Worm (Caenorhabditis elegans) whole organism, late embryonic: ENCODE data around the gene T19C3.2.

Source experiments
- C08G9.2 ChIP-seq: sonication (generic microtip); optimal IDR thresholded peaks from 2 replicates; lab custom pipeline; 2016; ENCODE audit warnings: mild to moderate bottlenecking, missing genetic modification characterization, moderate library complexity, missing compliant biosample characterization
- C38D4.7 ChIP-seq: fragments of 200-800 bp; sonication (Bioruptor generic); optimal IDR thresholded peaks from 2 replicates; lab custom pipeline; 2018; ENCODE audit warnings: mild to moderate bottlenecking, missing genetic modification characterization, moderate library complexity, missing compliant biosample characterization
- K02D7.2 ChIP-seq: sonication (generic microtip); optimal IDR thresholded peaks from 2 replicates; lab custom pipeline; 2017; ENCODE audit warnings: mild to moderate bottlenecking, missing genetic modification characterization, missing compliant biosample characterization
- K09A11.1 ChIP-seq: sonication (generic microtip); optimal IDR thresholded peaks from 2 replicates; lab custom pipeline; 2017; ENCODE audit warnings: antibody characterized with exemption, mild to moderate bottlenecking, missing genetic modification characterization, missing compliant biosample characterization; ENCODE audit not compliant: insufficient read depth
- T23F11.4 ChIP-seq: fragments of 200-800 bp; sonication (Bioruptor generic); optimal IDR thresholded peaks from 2 replicates; lab custom pipeline; 2018; ENCODE audit warnings: mild to moderate bottlenecking, missing genetic modification characterization, missing compliant biosample characterization
- Y22D7AL.16 ChIP-seq: sonication (generic microtip); optimal IDR thresholded peaks from 2 replicates; lab custom pipeline; 2016; ENCODE audit warnings: missing genetic modification characterization, missing compliant biosample characterization
- ama-1 ChIP-seq: fragments of 150-350 bp; optimal IDR thresholded peaks from 2 replicates; lab custom pipeline; 2014
- ceh-18 ChIP-seq: sonication (generic microtip); optimal IDR thresholded peaks from 2 replicates; lab custom pipeline; 2016; ENCODE audit warnings: missing genetic modification characterization, missing compliant biosample characterization
- ceh-24 ChIP-seq: sonication (generic microtip); optimal IDR thresholded peaks from 2 replicates; lab custom pipeline; 2016; ENCODE audit warnings: mild to moderate bottlenecking, missing genetic modification characterization, missing compliant biosample characterization
- ceh-30 ChIP-seq: fragments of 150-350 bp; optimal IDR thresholded peaks from 2 replicates; lab custom pipeline; 2014; ENCODE audit warnings: missing biosample characterization, missing genetic modification characterization
- ceh-31 ChIP-seq: sonication (generic microtip); optimal IDR thresholded peaks from 2 replicates; lab custom pipeline; 2016; ENCODE audit warnings: missing genetic modification characterization, missing compliant biosample characterization
- ceh-34 ChIP-seq: sonication (generic microtip); optimal IDR thresholded peaks from 2 replicates; lab custom pipeline; 2016; ENCODE audit warnings: mild to moderate bottlenecking, missing genetic modification characterization, missing compliant biosample characterization
- ceh-45 ChIP-seq: fragments of 200-800 bp; sonication (Bioruptor generic); IDR thresholded peaks from 2 replicates; pipeline ENCODE4 v1.3.6; 2022; ENCODE audit warnings: missing genetic modification reagents, missing genetic modification characterization, missing compliant biosample characterization
- ceh-48 ChIP-seq: sonication (generic microtip); optimal IDR thresholded peaks from 2 replicates; lab custom pipeline; 2016; ENCODE audit warnings: missing genetic modification characterization, inconsistent platforms, missing compliant biosample characterization
- ceh-6 ChIP-seq: fragments of 200-800 bp; sonication (Bioruptor generic); optimal IDR thresholded peaks from 2 replicates; lab custom pipeline; 2018; ENCODE audit warnings: mild to moderate bottlenecking, missing genetic modification characterization, missing compliant biosample characterization
- ceh-9 ChIP-seq: sonication (generic microtip); optimal IDR thresholded peaks from 2 replicates; lab custom pipeline; 2016; ENCODE audit warnings: mild to moderate bottlenecking, missing genetic modification characterization, inconsistent platforms, missing compliant biosample characterization
- che-1 ChIP-seq: sonication (generic microtip); optimal IDR thresholded peaks from 2 replicates; lab custom pipeline; 2016; ENCODE audit warnings: mild to moderate bottlenecking, missing genetic modification characterization, missing compliant biosample characterization
- dmd-4 ChIP-seq: sonication (generic microtip); optimal IDR thresholded peaks from 2 replicates; lab custom pipeline; 2016; ENCODE audit warnings: borderline replicate concordance, missing genetic modification characterization, missing compliant biosample characterization
- dve-1 ChIP-seq: sonication (generic microtip); optimal IDR thresholded peaks from 2 replicates; lab custom pipeline; 2017; ENCODE audit warnings: antibody characterized with exemption, mild to moderate bottlenecking, missing genetic modification characterization, missing compliant biosample characterization
- elt-2 ChIP-seq: sonication (generic microtip); optimal IDR thresholded peaks from 2 replicates; lab custom pipeline; 2016; ENCODE audit warnings: missing genetic modification reagents, missing genetic modification characterization, missing compliant biosample characterization
- elt-4 ChIP-seq: sonication (generic microtip); optimal IDR thresholded peaks from 2 replicates; lab custom pipeline; 2016; ENCODE audit warnings: missing genetic modification characterization, missing compliant biosample characterization
- ets-4 ChIP-seq: sonication (generic microtip); optimal IDR thresholded peaks from 2 replicates; lab custom pipeline; 2016; ENCODE audit warnings: missing genetic modification characterization, missing compliant biosample characterization
- eyg-1 ChIP-seq: sonication (generic microtip); optimal IDR thresholded peaks from 2 replicates; lab custom pipeline; 2016; ENCODE audit warnings: missing genotype, missing genetic modification characterization, missing compliant biosample characterization
- fax-1 ChIP-seq: sonication (generic microtip); optimal IDR thresholded peaks from 2 replicates; lab custom pipeline; 2016; ENCODE audit warnings: missing genotype, missing genetic modification characterization, missing compliant biosample characterization
- gmeb-2 ChIP-seq: sonication (generic microtip); optimal IDR thresholded peaks from 2 replicates; lab custom pipeline; 2016; ENCODE audit warnings: missing genetic modification characterization, inconsistent platforms, missing compliant biosample characterization
- hlh-15 ChIP-seq: sonication (generic microtip); optimal IDR thresholded peaks from 2 replicates; lab custom pipeline; 2016; ENCODE audit warnings: missing genetic modification characterization, missing compliant biosample characterization
- hlh-30 ChIP-seq: sonication (generic microtip); optimal IDR thresholded peaks from 2 replicates; lab custom pipeline; 2017; ENCODE audit warnings: antibody characterized with exemption, missing genetic modification characterization, missing compliant biosample characterization; ENCODE audit not compliant: insufficient read depth
- lim-6 ChIP-seq: sonication (generic microtip); optimal IDR thresholded peaks from 2 replicates; lab custom pipeline; 2016; ENCODE audit warnings: missing genetic modification characterization, missing compliant biosample characterization
- lin-11 ChIP-seq: fragments of 200-800 bp; sonication (Bioruptor generic); optimal IDR thresholded peaks from 2 replicates; lab custom pipeline; 2018; ENCODE audit warnings: mild to moderate bottlenecking, missing genetic modification characterization, missing compliant biosample characterization
- madf-2 ChIP-seq: sonication (generic microtip); optimal IDR thresholded peaks from 2 replicates; lab custom pipeline; 2017; ENCODE audit warnings: missing genetic modification characterization, missing compliant biosample characterization
- mec-3 ChIP-seq: sonication (generic microtip); optimal IDR thresholded peaks from 2 replicates; lab custom pipeline; 2016; ENCODE audit warnings: borderline replicate concordance, missing genetic modification characterization, missing compliant biosample characterization
- nfya-1 ChIP-seq: sonication (generic microtip); optimal IDR thresholded peaks from 2 replicates; lab custom pipeline; 2017; ENCODE audit warnings: missing genetic modification characterization, mild to moderate bottlenecking, missing compliant biosample characterization, antibody characterized with exemption, moderate library complexity
- nhr-11 ChIP-seq: fragments of 150-350 bp; optimal IDR thresholded peaks from 2 replicates; lab custom pipeline; 2014; ENCODE audit warnings: missing biosample characterization, missing genetic modification characterization
- npax-4 ChIP-seq: sonication (generic microtip); optimal IDR thresholded peaks from 2 replicates; lab custom pipeline; 2016; ENCODE audit warnings: missing genetic modification characterization, missing compliant biosample characterization
- odd-2 ChIP-seq: sonication (generic microtip); optimal IDR thresholded peaks from 2 replicates; lab custom pipeline; 2017; ENCODE audit warnings: antibody characterized with exemption, mild to moderate bottlenecking, missing genetic modification characterization, missing compliant biosample characterization
- pat-9 ChIP-seq: fragments of 200-800 bp; sonication (Bioruptor generic); optimal IDR thresholded peaks from 2 replicates; lab custom pipeline; 2018; ENCODE audit warnings: mild to moderate bottlenecking, missing genetic modification characterization, moderate library complexity, missing compliant biosample characterization
- pha-4 ChIP-seq: fragments of 150-350 bp; optimal IDR thresholded peaks from 2 replicates; lab custom pipeline; 2018; ENCODE audit warnings: missing biosample characterization, missing genetic modification reagents, missing genetic modification characterization
- pqm-1 ChIP-seq: sonication (generic microtip); optimal IDR thresholded peaks from 2 replicates; lab custom pipeline; 2016; ENCODE audit warnings: missing genetic modification characterization, missing compliant biosample characterization
- ref-2 ChIP-seq: sonication (generic microtip); optimal IDR thresholded peaks from 2 replicates; lab custom pipeline; 2016; ENCODE audit warnings: missing genetic modification characterization, missing compliant biosample characterization
- rnt-1 ChIP-seq: sonication (generic microtip); optimal IDR thresholded peaks from 2 replicates; lab custom pipeline; 2016; ENCODE audit warnings: missing genetic modification characterization, missing compliant biosample characterization
- sdc-2 ChIP-seq: sonication (generic microtip); optimal IDR thresholded peaks from 2 replicates; lab custom pipeline; 2016; ENCODE audit warnings: missing genotype, missing genetic modification characterization, missing compliant biosample characterization
- sox-2 ChIP-seq: fragments of 200-800 bp; sonication (Bioruptor generic); IDR thresholded peaks from 2 replicates; pipeline ENCODE4 v1.3.6; 2022; ENCODE audit warnings: missing genetic modification reagents, missing genetic modification characterization, missing compliant biosample characterization
- sox-4 ChIP-seq: sonication (generic microtip); optimal IDR thresholded peaks from 2 replicates; lab custom pipeline; 2017; ENCODE audit warnings: mild to moderate bottlenecking, missing genetic modification characterization, inconsistent platforms, missing compliant biosample characterization
- tbx-2 ChIP-seq: sonication (generic microtip); optimal IDR thresholded peaks from 2 replicates; lab custom pipeline; 2016; ENCODE audit warnings: missing genetic modification characterization, missing compliant biosample characterization
- ttx-3 ChIP-seq: sonication (generic microtip); optimal IDR thresholded peaks from 2 replicates; lab custom pipeline; 2016; ENCODE audit warnings: missing genetic modification reagents, missing genetic modification characterization, missing compliant biosample characterization
- unc-42 ChIP-seq: sonication (generic microtip); optimal IDR thresholded peaks from 2 replicates; lab custom pipeline; 2016; ENCODE audit warnings: missing genotype, missing genetic modification characterization, missing compliant biosample characterization
- unc-86 ChIP-seq: sonication (generic microtip); optimal IDR thresholded peaks from 2 replicates; lab custom pipeline; 2016; ENCODE audit warnings: missing genetic modification characterization, missing compliant biosample characterization
- zip-5 ChIP-seq: sonication (generic microtip); optimal IDR thresholded peaks from 2 replicates; lab custom pipeline; 2016; ENCODE audit warnings: missing genetic modification characterization, missing compliant biosample characterization
- ztf-16 ChIP-seq: sonication (generic microtip); optimal IDR thresholded peaks from 2 replicates; lab custom pipeline; 2017; ENCODE audit warnings: missing genetic modification characterization, missing compliant biosample characterization

Gene T19C3.2

ce11 chrIII:598687-599086 is 18.7 kb downstream of the T19C3.2 start, which contains the start of gene Y55B1AR.2:
Gene Y55B1AR.2, minus strand, starts transcription at chrIII:598787.
- TF ChIP-seq sox-2 (GFP tag; lab: Robert Waterston, UW): no peak
- TF ChIP-seq madf-2 (tag; lab: Kevin White, UChicago): no peak
- TF ChIP-seq C08G9.2 (tag; lab: Kevin White, UChicago): no peak
- TF ChIP-seq dve-1 (tag; lab: Kevin White, UChicago): no peak
- TF ChIP-seq nhr-11 (tag; lab: Kevin White, UChicago): no peak
- TF ChIP-seq T23F11.4 (GFP tag; lab: Kevin White, UChicago): no peak
- TF ChIP-seq unc-42 (tag; lab: Kevin White, UChicago): no peak
- TF ChIP-seq ceh-6 (GFP tag; lab: Kevin White, UChicago): no peak
- TF ChIP-seq sox-4 (tag; lab: Kevin White, UChicago): no peak
- TF ChIP-seq K02D7.2 (tag; lab: Kevin White, UChicago): no peak
- TF ChIP-seq ceh-18 (tag; lab: Kevin White, UChicago): no peak
- no peak for TF ChIP-seq unc-86
- no peak for TF ChIP-seq sdc-2 (tag; lab: Kevin White, UChicago)
- no peak for TF ChIP-seq lim-6 (tag; lab: Kevin White, UChicago)
- TF ChIP-seq ceh-24 (tag; lab: Kevin White, UChicago): no peak
- no peak for TF ChIP-seq ttx-3
- no peak for TF ChIP-seq hlh-30 (tag; lab: Kevin White, UChicago)
- no peak for TF ChIP-seq elt-4 (tag; lab: Kevin White, UChicago)

- TF ChIP-seq ets-4 (tag; lab: Kevin White, UChicago): peak; percentile 18
- no peak for TF ChIP-seq pha-4 (tag; lab: Kevin White, UChicago)
- TF ChIP-seq pqm-1 (tag; lab: Kevin White, UChicago): no peak
- no peak for TF ChIP-seq che-1 (tag; lab: Kevin White, UChicago)
- no peak for TF ChIP-seq hlh-15 (tag; lab: Kevin White, UChicago)
- TF ChIP-seq zip-5 (tag; lab: Kevin White, UChicago): no peak
- TF ChIP-seq unc-42 (tag; lab: Kevin White, UChicago): peak; percentile 96
- TF ChIP-seq ceh-6 (GFP tag; lab: Kevin White, UChicago): no peak
- no peak for TF ChIP-seq C38D4.7 (GFP tag; lab: Kevin White, UChicago)
- no peak for TF ChIP-seq npax-4 (tag; lab: Kevin White, UChicago)
- TF ChIP-seq ama-1 (lab: Kevin White, UChicago): no peak
- TF ChIP-seq odd-2: no peak
- peak; percentile 63 for TF ChIP-seq nfya-1 (tag; lab: Kevin White, UChicago)
- peak; percentile 59 for TF ChIP-seq ceh-31 (tag; lab: Kevin White, UChicago)
- TF ChIP-seq fax-1: no peak
- no peak for TF ChIP-seq unc-86
- TF ChIP-seq ztf-16 (tag; lab: Kevin White, UChicago): no peak
- TF ChIP-seq elt-2: no peak
- TF ChIP-seq ceh-48 (tag; lab: Kevin White, UChicago): peak; percentile 78
- peak; percentile 60 for TF ChIP-seq tbx-2 (tag; lab: Kevin White, UChicago)
- TF ChIP-seq hlh-30 (tag; lab: Kevin White, UChicago): peak; percentile 42
- TF ChIP-seq ceh-9 (tag; lab: Kevin White, UChicago): no peak
- no peak for TF ChIP-seq lin-11 (tag; lab: Kevin White, UChicago)
- no peak for TF ChIP-seq mec-3 (tag; lab: Kevin White, UChicago)
- no peak for TF ChIP-seq K09A11.1
- TF ChIP-seq dve-1 (tag; lab: Kevin White, UChicago): no peak
- peak; percentile 40 for TF ChIP-seq ref-2 (tag; lab: Kevin White, UChicago)
- no peak for TF ChIP-seq dmd-4 (tag; lab: Kevin White, UChicago)
- TF ChIP-seq ceh-30: no peak
- TF ChIP-seq eyg-1 (tag; lab: Kevin White, UChicago): peak; percentile 22
- no peak for TF ChIP-seq pat-9 (tag; lab: Kevin White, UChicago)
- no peak for TF ChIP-seq Y22D7AL.16 (tag; lab: Kevin White, UChicago)
- peak; percentile 32 for TF ChIP-seq rnt-1
- TF ChIP-seq ceh-18 (tag; lab: Kevin White, UChicago): peak; percentile 60
- no peak for TF ChIP-seq ceh-45 (GFP tag; lab: Robert Waterston, UW)
- TF ChIP-seq ceh-34 (tag; lab: Kevin White, UChicago): peak; percentile 50
- TF ChIP-seq gmeb-2: no peak
- no peak for TF ChIP-seq C08G9.2 (tag; lab: Kevin White, UChicago)
- no peak for TF ChIP-seq T23F11.4 (GFP tag; lab: Kevin White, UChicago)
Observed at ce11 chrIII:598168-598567, 19.2 kb downstream of the T19C3.2 start.
